Fruit fly (Drosophila melanogaster): ENCODE measurements around the gene Mnr.

The Mnr gene

dm6 chrX:21319202-21319772 lies 38.3 kb upstream of the Mnr start, which contains the start of the genes SLIRP1 and anox (continued):
- peak; percentile 91 for TF ChIP-seq Abd-B (GFP tag; optimal IDR thresholded peaks at IDR 0.05)
- TF ChIP-seq inv (GFP tag; IDR thresholded peaks at IDR 0.05; ENCODE audit: partially characterized antibody) = no peak
- TF ChIP-seq CG13424 (tag; optimal IDR thresholded peaks at IDR 0.05) = peak; percentile 91
- TF ChIP-seq Pdp1 (GFP tag; optimal IDR thresholded peaks at IDR 0.05) = peak; percentile 82 to 97
- TF ChIP-seq NC2α (GFP tag; optimal IDR thresholded peaks at IDR 0.05) = peak; percentile 69
- peak; percentile 84 for TF ChIP-seq slbo (GFP tag; IDR thresholded peaks at IDR 0.05)
- TF ChIP-seq CG10654 (GFP tag; optimal IDR thresholded peaks at IDR 0.05) = peak; percentile 84
- peak; percentile 89 for TF ChIP-seq unpg (GFP tag; optimal IDR thresholded peaks at IDR 0.05)
- TF ChIP-seq CG14860 (GFP tag; IDR thresholded peaks at IDR 0.05; ENCODE audit: partially characterized antibody) = no peak
- peak; percentile 50 for TF ChIP-seq NK7.1 (GFP tag; optimal IDR thresholded peaks at IDR 0.05)
- TF ChIP-seq gro (GFP tag; optimal IDR thresholded peaks at IDR 0.05) = peak; percentile 82
- TF ChIP-seq slou (GFP tag; optimal IDR thresholded peaks at IDR 0.05) = peak; percentile 79
- TF ChIP-seq Hr39 (optimal IDR thresholded peaks at IDR 0.05) = no peak
- TF ChIP-seq HmgD (GFP tag; optimal IDR thresholded peaks at IDR 0.05) = peak; percentile 49
- TF ChIP-seq CG11560 (tag; IDR thresholded peaks at IDR 0.05) = 0 out of 3 replicates have a peak, but pooled peaks have one; percentile 48
- TF ChIP-seq CG1233 (GFP tag; optimal IDR thresholded peaks at IDR 0.05) = peak; percentile 87
- peak; percentile 95 for TF ChIP-seq CG2678 (tag; optimal IDR thresholded peaks at IDR 0.05)
- peak; percentile 32 for TF ChIP-seq lab (GFP tag; optimal IDR thresholded peaks at IDR 0.05)
- peak; percentile 55 for TF ChIP-seq al (GFP tag; IDR thresholded peaks at IDR 0.05)
- TF ChIP-seq gfzf (GFP tag; optimal IDR thresholded peaks at IDR 0.05) = no peak
- TF ChIP-seq CG15479 (GFP tag; optimal IDR thresholded peaks at IDR 0.05) = no peak
- TF ChIP-seq CG1832 (GFP tag; optimal IDR thresholded peaks at IDR 0.05) = no peak
- TF ChIP-seq Lhr (GFP tag; optimal IDR thresholded peaks at IDR 0.05) = peak; percentile 67
- TF ChIP-seq CG3726 (GFP tag; IDR thresholded peaks at IDR 0.05) = peak; percentile 48; the same call in 1 of the 3 replicates
- TF ChIP-seq CG2116 (GFP tag; optimal IDR thresholded peaks at IDR 0.05) = peak; percentile 52
- peak; percentile 74 for TF ChIP-seq oc (tag; optimal IDR thresholded peaks at IDR 0.05)
- 0 out of 2 replicates have a peak, but pooled peaks have one; percentile 38 for TF ChIP-seq ara (GFP tag; IDR thresholded peaks at IDR 0.05)
- TF ChIP-seq PHDP (tag; optimal IDR thresholded peaks at IDR 0.05) = peak; percentile 90
- TF ChIP-seq dysf (GFP tag; IDR thresholded peaks at IDR 0.05) = peak; percentile 90
- TF ChIP-seq Oli (tag; optimal IDR thresholded peaks at IDR 0.05) = peak; percentile 91
- TF ChIP-seq az2 (GFP tag; optimal IDR thresholded peaks at IDR 0.05) = peak; percentile 85
- peak; percentile 83 for TF ChIP-seq sug (tag; optimal IDR thresholded peaks at IDR 0.05)
- peak; percentile 80 for TF ChIP-seq mam (GFP tag; optimal IDR thresholded peaks at IDR 0.05)
- TF ChIP-seq CG8388 (GFP tag; optimal IDR thresholded peaks at IDR 0.05) = peak; percentile 86
- TF ChIP-seq sc (optimal IDR thresholded peaks at IDR 0.05) = no peak
- TF ChIP-seq sc (GFP tag; optimal IDR thresholded peaks at IDR 0.05) = peak; percentile 72
- TF ChIP-seq CG1602 (GFP tag; optimal IDR thresholded peaks at IDR 0.05) = peak; percentile 89
- no peak for TF ChIP-seq zen2 (GFP tag; IDR thresholded peaks at IDR 0.05; ENCODE audit: partially characterized antibody)
- TF ChIP-seq disco-r (GFP tag; optimal IDR thresholded peaks at IDR 0.05) = peak; percentile 40
- no peak for TF ChIP-seq nerfin-2 (GFP tag; IDR thresholded peaks at IDR 0.05; ENCODE audit: partially characterized antibody)
- peak; percentile 82 for TF ChIP-seq Six4 (GFP tag; optimal IDR thresholded peaks at IDR 0.05)
- peak; percentile 65 for TF ChIP-seq NC2β (GFP tag; optimal IDR thresholded peaks at IDR 0.05)
- TF ChIP-seq CG4730 (GFP tag; IDR thresholded peaks at IDR 0.05) = peak; percentile 75
- peak; percentile 40 for TF ChIP-seq eyg (GFP tag; optimal IDR thresholded peaks at IDR 0.05)
- TF ChIP-seq chm (GFP tag; IDR thresholded peaks at IDR 0.05) = no peak
- peak; percentile 23 for TF ChIP-seq pb (GFP tag; optimal IDR thresholded peaks at IDR 0.05)
- TF ChIP-seq CG6175 (GFP tag; IDR thresholded peaks at IDR 0.05) = no peak
- TF ChIP-seq CG6813 (GFP tag; optimal IDR thresholded peaks at IDR 0.05) = peak; percentile 70
- TF ChIP-seq Aef1 (GFP tag; IDR thresholded peaks at IDR 0.05) = peak; percentile 78
- peak; percentile 79 for TF ChIP-seq CG14441 (GFP tag; IDR thresholded peaks at IDR 0.05)

Measured in whole organism, embryonic.